Worm (Caenorhabditis elegans) whole organism, L4/young adult: ENCODE measurements around the gene T10B10.4.

ENCODE experiments used
- W03F9.2 ChIP-seq: fragments of 150-350 bp; optimal IDR thresholded peaks from 2 replicates; lab custom pipeline; 2014; ENCODE audit warnings: missing biosample characterization, missing genetic modification characterization
- dao-5 ChIP-seq: sonication (generic microtip); optimal IDR thresholded peaks from 2 replicates; lab custom pipeline; 2016; ENCODE audit warnings: missing genotype, missing genetic modification characterization, moderate library complexity, missing compliant biosample characterization
- him-1 ChIP-seq: sonication (generic microtip); optimal IDR thresholded peaks from 2 replicates; lab custom pipeline; 2016; ENCODE audit warnings: missing genotype, missing genetic modification reagents, missing genetic modification characterization, missing compliant biosample characterization

Gene T10B10.4

ce11 chrX:15170958-15171357, 19.0 kb upstream of the T10B10.4 start:
- TF ChIP-seq dao-5 (no peak), W03F9.2 (tag; lab: Kevin White, UChicago) (no peak)

DNA sequence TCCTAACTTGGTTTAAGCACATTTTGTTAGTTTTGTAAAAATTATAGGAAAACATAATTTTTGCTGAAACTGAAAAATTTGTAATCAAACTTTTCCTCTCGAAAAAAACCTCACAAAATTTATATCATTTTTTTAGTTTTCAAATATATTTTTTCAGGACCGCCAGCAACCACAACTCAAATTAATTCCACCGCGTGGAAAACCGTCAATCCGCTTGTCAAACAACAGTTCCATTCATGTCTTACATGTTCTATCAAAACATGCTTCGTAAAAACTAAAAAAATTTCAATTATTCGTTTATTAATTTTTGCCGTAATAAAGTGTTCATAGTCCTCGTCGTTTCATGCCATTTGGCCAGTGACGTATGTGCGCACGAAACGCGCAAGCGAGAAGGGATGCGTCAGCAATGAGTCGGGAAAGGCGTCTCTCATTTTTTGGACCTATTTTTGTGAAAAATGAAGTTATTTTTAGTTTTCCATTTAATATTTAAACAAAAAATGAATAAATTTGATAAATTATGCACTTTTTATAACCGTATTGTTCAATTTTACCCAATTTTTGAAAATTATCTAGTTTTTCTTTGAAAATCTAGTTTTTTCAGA, 16.5 kb upstream of the T10B10.4 start, which contains the start of gene ucr-2.2:
Gene ucr-2.2 (plus strand): TSS at position 602 of the 602 bp plus-strand sequence.
- TF ChIP-seq W03F9.2 (tag; lab: Kevin White, UChicago), result peak; percentile 90
- no peak for TF ChIP-seq dao-5
- peak; percentile 76 for TF ChIP-seq him-1 (tag; lab: Kevin White, UChicago)

DNA sequence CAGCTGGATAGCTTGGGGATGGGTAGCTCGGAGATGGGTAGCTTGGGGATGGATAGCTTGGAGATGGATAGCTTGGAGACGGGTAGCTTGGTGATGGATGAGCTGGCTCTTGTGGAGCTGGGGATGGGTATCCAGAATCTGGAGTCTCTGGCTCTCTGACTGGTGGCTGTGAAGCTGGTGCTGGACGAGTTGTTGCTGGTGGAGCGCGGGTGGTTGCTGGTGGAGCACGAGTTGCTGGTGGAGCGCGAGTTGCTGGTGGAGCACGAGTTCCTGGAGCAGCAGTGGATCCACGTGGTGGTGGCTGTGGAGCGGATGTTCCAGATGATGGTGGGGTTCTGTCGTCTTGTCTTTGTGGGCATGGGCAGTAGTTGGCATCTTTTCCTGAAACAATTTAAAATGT, 14.7 kb upstream of the T10B10.4 start:
- no peak for TF ChIP-seq dao-5
- TF ChIP-seq him-1 (tag; lab: Kevin White, UChicago), result no peak
- TF ChIP-seq W03F9.2 (tag; lab: Kevin White, UChicago), result no peak

DNA sequence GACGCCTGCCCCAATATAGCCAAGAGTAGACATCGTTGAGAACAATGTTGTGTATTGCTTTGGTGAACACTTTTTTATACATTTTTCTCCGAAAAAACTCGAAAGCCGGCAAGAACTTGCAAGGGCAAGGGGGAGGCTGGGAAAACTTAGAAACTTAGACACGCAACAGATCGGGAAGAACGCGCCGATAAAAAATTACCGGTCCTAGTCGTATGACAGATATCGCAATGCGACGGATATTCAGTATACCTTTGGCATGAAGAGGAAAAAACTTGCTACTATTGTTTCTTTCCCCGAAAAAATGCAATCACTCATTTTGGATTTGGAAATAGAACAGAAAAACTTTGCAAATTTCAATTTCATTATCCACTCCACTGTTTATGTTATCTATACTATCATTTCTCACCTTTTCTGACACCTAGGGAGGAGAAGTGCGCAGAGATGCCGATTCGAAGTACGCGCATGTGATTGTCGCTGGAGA, 13.5 kb upstream of the T10B10.4 start, which contains the start of gene col-41:
Gene col-41 (minus strand): TSS at position 51 of the 481 bp plus-strand sequence.
- TF ChIP-seq W03F9.2 (tag; lab: Kevin White, UChicago), result no peak
- TF ChIP-seq him-1 (tag; lab: Kevin White, UChicago), result no peak
- no peak for TF ChIP-seq dao-5

DNA sequence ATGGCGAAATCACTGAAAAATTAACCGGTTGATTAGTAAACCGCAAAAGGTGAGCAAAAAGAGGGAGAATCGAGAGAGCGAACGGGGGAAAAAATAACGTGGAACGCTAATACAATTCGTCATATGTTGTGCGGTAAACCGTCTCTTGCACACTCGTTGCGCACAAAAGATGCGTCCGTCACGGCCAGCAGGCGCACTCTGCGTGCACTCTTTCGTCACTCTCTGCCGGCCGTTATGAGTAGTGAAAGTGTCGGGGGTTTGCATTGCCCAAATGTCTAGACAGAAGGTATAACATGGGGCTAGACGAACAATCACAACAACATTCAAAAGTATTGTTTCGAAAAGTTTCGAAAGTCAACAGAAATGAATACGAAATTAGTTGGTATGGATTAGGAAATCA, 8.5 kb upstream of the T10B10.4 start, which contains the start of gene pkhm-2:
Gene pkhm-2 (minus strand): TSS at position 12 of the 400 bp plus-strand sequence.
- peak; percentile 84 for TF ChIP-seq him-1 (tag; lab: Kevin White, UChicago)
- no peak for TF ChIP-seq dao-5
- peak; percentile 83 for TF ChIP-seq W03F9.2 (tag; lab: Kevin White, UChicago)

ce11 chrX:15188510-15188909, 1.4 kb upstream of the T10B10.4 start:
- TF ChIP-seq him-1 (tag; lab: Kevin White, UChicago), result no peak
- no peak for TF ChIP-seq dao-5
- no peak for TF ChIP-seq W03F9.2 (tag; lab: Kevin White, UChicago)

ce11 chrX:15188986-15189675, 792 bp upstream of the T10B10.4 start:
- peak; percentile 61 for TF ChIP-seq him-1 (tag; lab: Kevin White, UChicago)
- no peak for TF ChIP-seq dao-5
- no peak for TF ChIP-seq W03F9.2 (tag; lab: Kevin White, UChicago)

- TF ChIP-seq W03F9.2 (tag; lab: Kevin White, UChicago) (no peak), him-1 (tag; lab: Kevin White, UChicago) (no peak), dao-5 (no peak)
These were observed 1.4 kb downstream of the T10B10.4 start for ce11 chrX:15191370-15191769.

ce11 chrX:15194283-15194682, 4.4 kb downstream of the T10B10.4 start, which contains the start of gene phat-6:
phat-6 (minus strand) TSS chrX:15194383.
- TF ChIP-seq him-1 (tag; lab: Kevin White, UChicago), result no peak
- no peak for TF ChIP-seq W03F9.2 (tag; lab: Kevin White, UChicago)
- TF ChIP-seq dao-5, result no peak

ce11 chrX:15199052-15199451, 9.1 kb downstream of the T10B10.4 start, which contains the start of gene snt-7:
snt-7 (minus strand) TSS chrX:15199152.
- TF ChIP-seq W03F9.2 (tag; lab: Kevin White, UChicago) (no peak), him-1 (tag; lab: Kevin White, UChicago) (no peak), dao-5 (no peak)

- no peak for TF ChIP-seq him-1 (tag; lab: Kevin White, UChicago)
- no peak for TF ChIP-seq W03F9.2 (tag; lab: Kevin White, UChicago)
- no peak for TF ChIP-seq dao-5
These were observed 10.2 kb downstream of the T10B10.4 start for ce11 chrX:15200146-15200545.

DNA sequence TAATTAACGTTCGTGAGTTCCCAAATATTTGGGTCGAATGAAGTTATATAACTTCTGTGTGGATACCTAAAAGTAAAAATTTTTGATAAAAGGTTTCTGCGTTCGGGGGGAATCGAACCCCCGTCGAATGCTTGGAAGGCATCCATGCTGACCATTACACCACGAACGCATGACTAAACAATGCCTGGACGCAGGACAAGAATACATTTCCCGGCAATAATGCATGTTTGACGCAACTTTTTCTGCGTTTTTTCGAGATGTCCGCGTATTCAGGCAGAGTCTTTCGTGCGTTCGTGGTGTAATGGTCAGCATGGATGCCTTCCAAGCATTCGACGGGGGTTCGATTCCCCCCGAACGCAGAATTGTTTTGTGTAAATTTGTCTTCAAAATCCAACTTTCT, 10.8 kb downstream of the T10B10.4 start:
- peak; percentile 53 for TF ChIP-seq W03F9.2 (tag; lab: Kevin White, UChicago)
- TF ChIP-seq him-1 (tag; lab: Kevin White, UChicago), result peak; percentile 45
- TF ChIP-seq dao-5, result peak; percentile 86

DNA sequence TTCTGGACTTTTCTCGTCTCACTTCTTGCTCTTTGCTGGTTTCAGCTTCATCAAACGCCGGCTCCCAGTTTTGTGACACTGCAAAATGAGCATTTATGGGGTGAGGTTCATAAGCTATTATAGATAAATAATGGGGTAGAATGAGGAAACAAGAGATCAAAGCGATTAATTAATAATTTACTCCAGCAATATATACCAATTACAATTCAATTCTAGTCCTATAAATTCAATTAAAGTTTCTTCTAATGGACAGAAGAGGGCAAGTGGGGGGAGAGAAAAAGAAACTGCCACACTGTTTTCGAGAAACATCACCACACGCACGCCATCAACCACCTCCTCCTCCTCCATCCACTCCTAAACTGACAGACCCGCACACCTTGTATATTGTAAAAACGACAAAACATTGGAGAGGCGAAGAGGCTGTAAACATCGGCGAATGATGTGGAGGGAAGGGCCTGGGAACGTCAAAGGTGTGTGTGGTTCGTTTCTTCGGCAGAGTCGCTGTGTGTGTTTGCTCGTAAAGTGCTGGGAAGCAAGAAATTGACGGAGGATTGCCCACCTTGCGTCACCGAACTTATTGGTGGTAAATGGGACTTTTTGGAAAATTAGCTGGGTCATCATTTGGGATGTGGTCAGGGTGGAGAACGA, 23.4 kb downstream of the T10B10.4 start, which contains the start of the genes H03A11.13 and famk-1:
Gene H03A11.13 (minus strand): TSS at position 51 of the 648 bp plus-strand sequence.
Gene famk-1 (minus strand): TSS at position 78 of the 648 bp plus-strand sequence.
- TF ChIP-seq W03F9.2 (tag; lab: Kevin White, UChicago) (no peak), him-1 (tag; lab: Kevin White, UChicago) (no peak), dao-5 (no peak)
